Fruit fly (Drosophila melanogaster) whole organism, adult: ENCODE results near the gene Rab3-GAP.
A peak's percentile ranks its signal among the peaks of the same experiment; 100 is the strongest.

Source experiments
- ovo ChIP-seq: fragments of 200-800 bp; sonication (Bioruptor generic); optimal IDR thresholded peaks from 2 replicates; lab custom pipeline; 2016; ENCODE audit warnings: missing biosample characterization, missing genetic modification characterization
- tj ChIP-seq: fragments of 200-800 bp; sonication (Bioruptor generic); optimal IDR thresholded peaks from 3 replicates; lab custom pipeline; 2017; ENCODE audit warnings: missing biosample characterization, mild to moderate bottlenecking, missing genetic modification characterization, moderate library complexity

DNA sequence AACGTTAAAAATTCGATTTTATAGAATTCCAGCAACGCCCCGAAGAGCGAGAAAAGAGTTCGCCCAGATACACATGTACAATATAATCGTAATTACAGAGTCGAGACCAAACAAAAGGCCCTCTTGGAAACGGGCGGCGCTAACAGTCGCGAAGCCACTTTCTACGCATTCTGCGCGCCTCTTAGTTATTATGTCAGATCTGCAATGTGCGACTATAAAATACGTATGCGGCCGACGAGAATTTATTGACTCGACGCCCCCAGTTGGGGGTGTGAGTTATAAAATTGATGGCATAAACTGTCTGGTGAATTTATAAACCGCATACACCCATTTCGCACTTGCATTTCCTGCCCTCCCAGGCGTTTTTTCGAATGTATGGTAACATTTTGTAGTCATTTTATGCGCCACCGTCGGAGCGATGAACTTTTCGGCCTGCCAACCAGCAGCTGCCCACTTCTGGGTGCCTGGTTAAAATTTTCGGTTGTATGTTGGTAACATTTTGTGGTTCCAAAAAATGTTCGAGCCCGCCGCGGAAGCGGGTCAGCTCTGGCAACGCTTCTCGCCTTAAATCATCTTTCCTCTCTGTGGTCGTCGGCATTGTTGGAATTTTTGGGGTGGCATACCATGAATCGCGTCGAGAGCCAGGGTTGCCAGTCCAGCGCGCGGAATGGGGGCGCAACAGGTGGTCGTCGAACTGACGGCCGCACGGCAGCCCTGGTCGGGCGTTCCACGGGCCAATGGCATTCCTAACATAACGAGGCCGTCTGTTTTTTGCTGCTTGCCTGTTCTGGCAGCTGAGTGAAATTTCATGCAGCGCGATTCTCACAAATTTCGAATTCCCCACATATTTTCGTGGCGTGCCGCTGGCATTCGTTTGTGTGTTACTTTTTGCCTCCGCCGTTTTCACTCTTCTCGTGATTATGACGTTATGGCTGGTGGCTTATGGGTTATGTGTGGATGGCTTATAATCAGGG, 51.0 kb downstream of the Rab3-GAP start:
- TF ChIP-seq ovo (GFP tag; lab: Kevin White, UChicago) (peak; percentile 35), tj (GFP tag; lab: Kevin White, UChicago) (peak; percentile 72)
